Fruit fly (Drosophila melanogaster) whole organism, embryonic: Measurements from ENCODE around the gene Muc91C.
A peak's percentile ranks its signal among the peaks of the same experiment; 100 is the strongest.

Experiments used
- Bgb ChIP-seq: fragments of 200-800 bp; sonication (Bioruptor generic); IDR thresholded peaks from 2 replicates; pipeline ENCODE4 v1.3.6; 2022; ENCODE audit warnings: missing biosample characterization, missing genetic modification characterization; ENCODE audit not compliant: partially characterized antibody
- CG14965 ChIP-seq: fragments of 200-800 bp; sonication (Bioruptor generic); optimal IDR thresholded peaks from 2 replicates; lab custom pipeline; 2016; ENCODE audit warnings: missing biosample characterization, missing genetic modification characterization, borderline replicate concordance
- CG1603 ChIP-seq: fragments of 200-800 bp; sonication (Bioruptor generic); optimal IDR thresholded peaks from 2 replicates; lab custom pipeline; 2019; ENCODE audit warnings: missing biosample characterization, mild to moderate bottlenecking, missing genetic modification characterization, moderate library complexity
- CG16813 ChIP-seq: fragments of 200-800 bp; sonication (Bioruptor generic); IDR thresholded peaks from 3 replicates; pipeline ENCODE4 v1.3.6; 2022; ENCODE audit warnings: missing biosample characterization, missing genetic modification characterization; ENCODE audit not compliant: partially characterized antibody
- CG16863 ChIP-seq: fragments of 200-800 bp; sonication (Bioruptor generic); optimal IDR thresholded peaks from 3 replicates; lab custom pipeline; 2016; ENCODE audit warnings: missing biosample characterization, missing genetic modification characterization
- CG17385 ChIP-seq: fragments of 200-800 bp; sonication (Bioruptor generic); optimal IDR thresholded peaks from 3 replicates; lab custom pipeline; 2018; ENCODE audit warnings: missing biosample characterization, mild to moderate bottlenecking, missing genetic modification characterization
- CG17802 ChIP-seq: fragments of 200-800 bp; sonication (Bioruptor generic); optimal IDR thresholded peaks from 2 replicates; lab custom pipeline; 2018; ENCODE audit warnings: missing biosample characterization, mild to moderate bottlenecking, missing genetic modification characterization, moderate library complexity
- CG2875 ChIP-seq: fragments of 200-800 bp; sonication (Bioruptor generic); optimal IDR thresholded peaks from 2 replicates; lab custom pipeline; 2017; ENCODE audit warnings: missing biosample characterization, mild to moderate bottlenecking, missing genetic modification characterization, missing genetic modification reagents
- CG32532 ChIP-seq: fragments of 200-800 bp; sonication (Bioruptor generic); IDR thresholded peaks from 2 replicates; pipeline ENCODE4 v1.3.6; 2022; ENCODE audit warnings: missing biosample characterization, missing genetic modification characterization
- CG34224 ChIP-seq: fragments of 200-800 bp; sonication (Bioruptor generic); IDR thresholded peaks from 3 replicates; pipeline ENCODE4 v1.3.6; 2022; ENCODE audit warnings: missing biosample characterization, missing genetic modification characterization; ENCODE audit not compliant: partially characterized antibody
- CG34422 ChIP-seq: fragments of 200-800 bp; sonication (Bioruptor generic); IDR thresholded peaks from 3 replicates; pipeline ENCODE4 v1.3.6; 2022; ENCODE audit warnings: missing biosample characterization, missing genetic modification characterization
- CG4404 ChIP-seq: fragments of 200-800 bp; sonication (Bioruptor generic); IDR thresholded peaks from 2 replicates; pipeline ENCODE4 v1.3.6; 2022; ENCODE audit warnings: missing biosample characterization, missing genetic modification characterization
- CG4707 ChIP-seq: fragments of 200-800 bp; sonication (Bioruptor generic); optimal IDR thresholded peaks from 2 replicates; lab custom pipeline; 2018; ENCODE audit warnings: missing biosample characterization, mild to moderate bottlenecking, missing genetic modification characterization, moderate library complexity
- CG6654 ChIP-seq: fragments of 200-800 bp; sonication (Bioruptor generic); optimal IDR thresholded peaks from 2 replicates; lab custom pipeline; 2017; ENCODE audit warnings: missing biosample characterization, mild to moderate bottlenecking, missing genetic modification characterization
- CG6765 ChIP-seq: fragments of 200-800 bp; sonication (Bioruptor generic); optimal IDR thresholded peaks from 3 replicates; lab custom pipeline; 2017; ENCODE audit warnings: missing biosample characterization, mild to moderate bottlenecking, missing genetic modification characterization
- CG7271 ChIP-seq: fragments of 200-800 bp; sonication (Bioruptor generic); optimal IDR thresholded peaks from 2 replicates; lab custom pipeline; 2018; ENCODE audit warnings: missing biosample characterization, mild to moderate bottlenecking, missing genetic modification characterization, moderate library complexity
- CG7745 ChIP-seq: fragments of 200-800 bp; sonication (Bioruptor generic); optimal IDR thresholded peaks from 2 replicates; lab custom pipeline; 2018; ENCODE audit warnings: missing biosample characterization, mild to moderate bottlenecking, missing genetic modification characterization, moderate library complexity
- CG9876 ChIP-seq: fragments of 200-800 bp; sonication (Bioruptor generic); optimal IDR thresholded peaks from 2 replicates; lab custom pipeline; 2016; ENCODE audit warnings: missing biosample characterization, missing genetic modification characterization
- Camta ChIP-seq: fragments of 200-800 bp; sonication (Bioruptor generic); optimal IDR thresholded peaks from 2 replicates; lab custom pipeline; 2016; ENCODE audit warnings: missing biosample characterization, missing genetic modification characterization
- Drgx ChIP-seq: fragments of 200-800 bp; sonication (Bioruptor generic); IDR thresholded peaks from 2 replicates; pipeline ENCODE4 v1.3.6; 2022; ENCODE audit warnings: missing biosample characterization, missing genetic modification characterization
- Hey ChIP-seq: fragments of 200-800 bp; sonication (Bioruptor generic); optimal IDR thresholded peaks from 3 replicates; lab custom pipeline; 2018; ENCODE audit warnings: missing biosample characterization, mild to moderate bottlenecking, missing genetic modification characterization
- Hmx ChIP-seq: fragments of 200-800 bp; sonication (Bioruptor generic); optimal IDR thresholded peaks from 2 replicates; lab custom pipeline; 2016; ENCODE audit warnings: missing biosample characterization, missing genetic modification characterization
- Max ChIP-seq: fragments of 200-800 bp; sonication (Bioruptor generic); optimal IDR thresholded peaks from 2 replicates; lab custom pipeline; 2016; ENCODE audit warnings: missing biosample characterization, mild to moderate bottlenecking, missing genetic modification characterization
- Myb ChIP-seq: fragments of 200-800 bp; sonication (Bioruptor generic); optimal IDR thresholded peaks from 2 replicates; lab custom pipeline; 2016; ENCODE audit warnings: missing biosample characterization, missing genetic modification characterization
- Nf-YB ChIP-seq: fragments of 200-800 bp; sonication (Bioruptor generic); optimal IDR thresholded peaks from 3 replicates; lab custom pipeline; 2019; ENCODE audit warnings: missing biosample characterization, mild to moderate bottlenecking, missing genetic modification characterization, moderate library complexity
- Nf-YC ChIP-seq: fragments of 200-800 bp; optimal IDR thresholded peaks from 3 replicates; lab custom pipeline; 2019; ENCODE audit warnings: missing biosample characterization, mild to moderate bottlenecking, missing genetic modification characterization, moderate library complexity
- Oli ChIP-seq: fragments of 200-800 bp; sonication (Bioruptor generic); optimal IDR thresholded peaks from 2 replicates; lab custom pipeline; 2018; ENCODE audit warnings: missing biosample characterization, mild to moderate bottlenecking, missing genetic modification characterization, moderate library complexity
- Opbp ChIP-seq: fragments of 200-800 bp; sonication (Bioruptor generic); IDR thresholded peaks from 3 replicates; pipeline ENCODE4 v1.3.6; 2022; ENCODE audit warnings: missing biosample characterization, missing genetic modification characterization; ENCODE audit not compliant: partially characterized antibody
- Sry-β ChIP-seq: fragments of 200-800 bp; sonication (Bioruptor generic); optimal IDR thresholded peaks from 2 replicates; lab custom pipeline; 2018; ENCODE audit warnings: missing biosample characterization, mild to moderate bottlenecking, missing genetic modification characterization, moderate library complexity
- Xbp1 ChIP-seq: fragments of 200-800 bp; sonication (Bioruptor generic); optimal IDR thresholded peaks from 3 replicates; lab custom pipeline; 2016; ENCODE audit warnings: missing biosample characterization, mild to moderate bottlenecking, missing genetic modification characterization
- br ChIP-seq: fragments of >200 bp; optimal IDR thresholded peaks from 2 replicates; lab custom pipeline; 2017
- bsh ChIP-seq, 2 experiments: fragments of 200-800 bp; sonication (Bioruptor generic); optimal IDR thresholded peaks; 2 replicates each; lab custom pipeline; 2017 to 2018; ENCODE audit warnings: mild to moderate bottlenecking in 2 of 2, missing biosample characterization in 2 of 2, missing genetic modification characterization in 2 of 2, moderate library complexity in 1 of 2
- cas ChIP-seq: fragments of 200-800 bp; sonication (Bioruptor generic); IDR thresholded peaks from 2 replicates; pipeline ENCODE4 v1.3.6; 2022; ENCODE audit warnings: missing biosample characterization, missing genetic modification characterization
- dan ChIP-seq: fragments of 200-800 bp; sonication (Bioruptor generic); IDR thresholded peaks from 2 replicates; pipeline ENCODE4 v1.3.6; 2022; ENCODE audit warnings: missing biosample characterization, missing genetic modification characterization
- dimm ChIP-seq: fragments of 200-800 bp; sonication (Bioruptor generic); IDR thresholded peaks from 2 replicates; pipeline ENCODE4 v1.3.6; 2022; ENCODE audit warnings: missing biosample characterization, missing genetic modification characterization
- eve ChIP-seq, 2 experiments: fragments of >200 bp; optimal IDR thresholded peaks; 2 replicates each; lab custom pipeline; 2017; ENCODE audit warnings: missing biosample characterization in 2 of 2, missing genetic modification characterization in 2 of 2
- fd3F ChIP-seq: fragments of 200-800 bp; sonication (Bioruptor generic); optimal IDR thresholded peaks from 2 replicates; lab custom pipeline; 2018; ENCODE audit warnings: missing biosample characterization, mild to moderate bottlenecking, missing genetic modification characterization, moderate library complexity
- gt ChIP-seq: fragments of 200-800 bp; sonication (Bioruptor generic); IDR thresholded peaks from 2 replicates; pipeline ENCODE4 v1.3.6; 2022; ENCODE audit warnings: missing biosample characterization, missing genetic modification characterization
- hb ChIP-seq: fragments of 200-800 bp; sonication (Bioruptor generic); IDR thresholded peaks from 3 replicates; pipeline ENCODE4 v1.3.6; 2022; ENCODE audit warnings: missing biosample characterization, missing genetic modification characterization; ENCODE audit not compliant: partially characterized antibody
- insv ChIP-seq, 2 experiments: fragments of 200-800 bp; sonication (Bioruptor generic); optimal IDR thresholded peaks; 3 replicates each; lab custom pipeline; 2016 to 2018; ENCODE audit warnings: missing biosample characterization in 2 of 2, missing genetic modification characterization in 2 of 2
- jigr1 ChIP-seq: fragments of 200-800 bp; sonication (Bioruptor generic); IDR thresholded peaks from 3 replicates; pipeline ENCODE4 v1.3.6; 2022; ENCODE audit warnings: missing biosample characterization, missing genetic modification characterization
- maf-S ChIP-seq: fragments of 200-800 bp; sonication (Bioruptor generic); optimal IDR thresholded peaks from 2 replicates; lab custom pipeline; 2016; ENCODE audit warnings: missing biosample characterization, missing genetic modification characterization
- onecut ChIP-seq: fragments of 200-800 bp; sonication (Bioruptor generic); IDR thresholded peaks from 2 replicates; pipeline ENCODE4 v1.3.6; 2022; ENCODE audit warnings: missing biosample characterization, missing genetic modification characterization
- pb ChIP-seq: fragments of 200-800 bp; sonication (Bioruptor generic); optimal IDR thresholded peaks from 3 replicates; lab custom pipeline; 2016; ENCODE audit warnings: missing biosample characterization, missing genetic modification characterization
- pum ChIP-seq: fragments of 200-800 bp; sonication (Bioruptor generic); optimal IDR thresholded peaks from 2 replicates; lab custom pipeline; 2016; ENCODE audit warnings: missing biosample characterization, missing genetic modification characterization
- tup ChIP-seq: fragments of 200-800 bp; sonication (Bioruptor generic); optimal IDR thresholded peaks from 2 replicates; lab custom pipeline; 2016; ENCODE audit warnings: missing biosample characterization, mild to moderate bottlenecking, missing genetic modification characterization, moderate library complexity
- zen2 ChIP-seq: fragments of 200-800 bp; sonication (Bioruptor generic); IDR thresholded peaks from 3 replicates; pipeline ENCODE4 v1.3.6; 2022; ENCODE audit warnings: missing biosample characterization, missing genetic modification characterization; ENCODE audit not compliant: partially characterized antibody
- zfh1 ChIP-seq: fragments of 200-800 bp; sonication (Bioruptor generic); IDR thresholded peaks from 3 replicates; pipeline ENCODE4 v1.3.6; 2022; ENCODE audit warnings: missing biosample characterization, missing genetic modification characterization

Gene Muc91C

dm6 chr3R:18658945-18659642 lies 33.4 kb downstream of the Muc91C start, which contains the start of the genes CG31224 and CstF64 (continued):
- TF ChIP-seq gt (GFP tag; lab: Robert Waterston, UW) (peak; percentile 41; the same call in 1 of the 2 replicates), CG1603 (no peak), CG2875 (GFP tag; lab: Kevin White, UChicago) (peak; percentile 67), Camta (peak; percentile 84), zfh1 (GFP tag; lab: Robert Waterston, UW) (peak; percentile 86; the same call in 2 of the 3 replicates), insv (GFP tag; optimal IDR thresholded peaks at IDR 0.05; lab: Kevin White, UChicago) (peak in 1 of 2 experiments; percentile 49), Nf-YC (no peak), Hmx (GFP tag; lab: Kevin White, UChicago) (peak; percentile 64), CG16813 (GFP tag; lab: Robert Waterston, UW) (peak; percentile 34; the same call in 1 of the 3 replicates), CG7271 (tag; lab: Kevin White, UChicago) (peak; percentile 3), CG34224 (GFP tag; lab: Robert Waterston, UW) (no peak), CG17385 (GFP tag; lab: Kevin White, UChicago) (peak; percentile 98), Oli (peak; percentile 64), dimm (GFP tag; lab: Robert Waterston, UW) (peak; percentile 46; the same call in 1 of the 2 replicates), CG16863 (GFP tag; lab: Kevin White, UChicago) (peak; percentile 83), Max (GFP tag; lab: Kevin White, UChicago) (peak; percentile 80), eve (GFP tag; optimal IDR thresholded peaks at IDR 0.05; lab: Kevin White, UChicago) (no peak), Opbp (0 out of 3 replicates have a peak, but pooled peaks have one; percentile 36), Bgb (GFP tag; lab: Robert Waterston, UW) (no peak), CG17802 (tag; lab: Kevin White, UChicago) (peak; percentile 28), Drgx (GFP tag; lab: Robert Waterston, UW) (peak; percentile 63), dan (GFP tag; lab: Robert Waterston, UW) (no peak), maf-S (peak; percentile 65), cas (peak; percentile 51; the same call in 1 of the 2 replicates), CG4707 (no peak), Nf-YB (GFP tag; lab: Kevin White, UChicago) (peak; percentile 63), br (lab: Kevin White, UChicago) (no peak), hb (no peak), fd3F (GFP tag; lab: Kevin White, UChicago) (peak; percentile 71), jigr1 (GFP tag; lab: Robert Waterston, UW) (0 out of 3 replicates have a peak, but pooled peaks have one; percentile 8), Myb (GFP tag; lab: Kevin White, UChicago) (peak; percentile 73), CG14965 (GFP tag; lab: Kevin White, UChicago) (peak; percentile 52), CG6654 (peak; percentile 42), CG6765 (GFP tag; lab: Kevin White, UChicago) (peak; percentile 61), CG32532 (peak; percentile 86), onecut (GFP tag; lab: Robert Waterston, UW) (peak; percentile 15; the same call in 1 of the 2 replicates), CG7745 (tag; lab: Kevin White, UChicago) (no peak), CG9876 (GFP tag; lab: Kevin White, UChicago) (peak; percentile 75), pum (GFP tag; lab: Kevin White, UChicago) (peak; percentile 88), Xbp1 (peak; percentile 87), CG4404 (GFP tag; lab: Robert Waterston, UW) (peak; percentile 74), pb (GFP tag; lab: Kevin White, UChicago) (peak; percentile 82), Sry-β (GFP tag; lab: Kevin White, UChicago) (peak; percentile 95), zen2 (GFP tag; lab: Robert Waterston, UW) (no peak), bsh (GFP tag; optimal IDR thresholded peaks at IDR 0.05; lab: Kevin White, UChicago) (peak in 1 of 2 experiments; percentile 82), CG34422 (GFP tag; lab: Robert Waterston, UW) (peak; percentile 79; the same call in 1 of the 3 replicates), tup (GFP tag; lab: Kevin White, UChicago) (peak; percentile 71), Hey (tag; lab: Kevin White, UChicago) (no peak)
